Worm (Caenorhabditis elegans) whole organism, L3 larva: ENCODE data around the gene npr-35.

Source experiments
- elt-2 ChIP-seq: sonication (generic microtip); optimal IDR thresholded peaks from 2 replicates; lab custom pipeline; 2016; ENCODE audit warnings: missing genetic modification reagents, mild to moderate bottlenecking, missing genetic modification characterization, missing compliant biosample characterization
- jun-1 ChIP-seq: fragments of 150-350 bp; optimal IDR thresholded peaks from 2 replicates; lab custom pipeline; 2014; ENCODE audit warnings: missing biosample characterization, missing genetic modification reagents, missing genetic modification characterization
- lin-15B ChIP-seq: fragments of 150-350 bp; optimal IDR thresholded peaks from 2 replicates; lab custom pipeline; 2014; ENCODE audit warnings: missing biosample characterization, missing genetic modification characterization
- lin-39 ChIP-seq: fragments of 150-350 bp; optimal IDR thresholded peaks from 2 replicates; lab custom pipeline; 2018; ENCODE audit warnings: missing biosample characterization, missing genetic modification reagents, missing genetic modification characterization
- mml-1 ChIP-seq: fragments of 150-350 bp; sonication (generic microtip); optimal IDR thresholded peaks from 3 replicates; lab custom pipeline; 2014; ENCODE audit warnings: missing biosample characterization, missing genetic modification characterization
- nhr-12 ChIP-seq: fragments of 150-350 bp; optimal IDR thresholded peaks from 2 replicates; lab custom pipeline; 2014; ENCODE audit warnings: missing biosample characterization, missing genetic modification characterization
- nhr-237 ChIP-seq: fragments of 150-350 bp; optimal IDR thresholded peaks from 2 replicates; lab custom pipeline; 2014; ENCODE audit warnings: missing biosample characterization, missing genetic modification characterization
- nhr-77 ChIP-seq: fragments of 150-350 bp; optimal IDR thresholded peaks from 2 replicates; lab custom pipeline; 2014; ENCODE audit warnings: missing biosample characterization, missing genetic modification characterization
- pha-4 ChIP-seq: fragments of 150-350 bp; optimal IDR thresholded peaks from 2 replicates; lab custom pipeline; 2014; ENCODE audit warnings: missing biosample characterization, missing genetic modification reagents, missing genetic modification characterization
- pqm-1 ChIP-seq: fragments of 150-350 bp; optimal IDR thresholded peaks from 2 replicates; lab custom pipeline; 2017; ENCODE audit warnings: missing biosample characterization, missing genetic modification characterization, inconsistent platforms
- snpc-4 ChIP-seq: fragments of 150-350 bp; optimal IDR thresholded peaks from 2 replicates; lab custom pipeline; 2014; ENCODE audit warnings: missing biosample characterization, missing genetic modification characterization
- unc-62 ChIP-seq: fragments of 150-350 bp; sonication (generic microtip); optimal IDR thresholded peaks from 4 replicates; lab custom pipeline; 2014; ENCODE audit warnings: missing biosample characterization, missing genetic modification reagents, missing genetic modification characterization
- ztf-4 ChIP-seq: fragments of 150-350 bp; optimal IDR thresholded peaks from 2 replicates; lab custom pipeline; 2014; ENCODE audit warnings: missing biosample characterization, missing genetic modification characterization

Gene npr-35

DNA sequence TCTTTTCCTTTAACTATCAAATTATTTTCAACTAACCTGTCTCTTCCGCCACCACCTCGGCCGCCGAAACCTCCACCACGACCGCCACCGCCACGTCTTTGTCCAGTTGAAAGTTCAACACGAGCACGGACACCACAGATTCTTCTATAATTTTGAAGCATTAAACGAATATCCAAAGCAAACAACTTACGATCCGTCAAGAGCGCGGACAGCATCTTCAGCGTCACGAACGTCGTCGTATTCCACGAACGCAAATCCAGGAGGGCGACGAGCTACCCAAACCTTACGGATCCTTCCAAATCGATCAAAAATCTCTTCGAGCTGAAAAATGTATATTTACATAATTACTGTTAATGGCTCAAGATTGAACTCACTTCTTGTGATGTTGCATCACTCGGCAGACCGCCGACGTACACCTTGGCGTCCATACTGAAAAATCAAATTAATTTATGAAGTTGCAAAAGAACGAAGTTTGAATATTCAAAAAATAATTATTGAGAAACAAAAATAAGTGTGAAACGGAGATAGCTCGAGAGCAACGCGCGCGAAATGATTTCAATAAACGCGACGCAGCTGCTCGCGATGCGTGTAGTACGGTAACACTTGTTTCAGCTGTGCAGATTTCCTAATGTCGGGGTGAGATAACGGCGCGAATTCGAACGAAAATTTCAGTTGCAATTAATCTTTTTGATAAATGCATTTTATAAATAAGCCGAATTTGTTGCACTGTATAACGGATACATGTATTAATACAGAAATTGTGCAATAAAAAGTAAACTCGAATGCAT is 47.4 kb downstream of the npr-35 start, which contains the start of gene rsp-6 (continued):
- TF ChIP-seq elt-2 (peak; percentile 65), nhr-12 (no peak), lin-15B (peak; percentile 97), ztf-4 (tag; lab: Kevin White, UChicago) (no peak), nhr-77 (tag; lab: Kevin White, UChicago) (peak; percentile 4)

DNA sequence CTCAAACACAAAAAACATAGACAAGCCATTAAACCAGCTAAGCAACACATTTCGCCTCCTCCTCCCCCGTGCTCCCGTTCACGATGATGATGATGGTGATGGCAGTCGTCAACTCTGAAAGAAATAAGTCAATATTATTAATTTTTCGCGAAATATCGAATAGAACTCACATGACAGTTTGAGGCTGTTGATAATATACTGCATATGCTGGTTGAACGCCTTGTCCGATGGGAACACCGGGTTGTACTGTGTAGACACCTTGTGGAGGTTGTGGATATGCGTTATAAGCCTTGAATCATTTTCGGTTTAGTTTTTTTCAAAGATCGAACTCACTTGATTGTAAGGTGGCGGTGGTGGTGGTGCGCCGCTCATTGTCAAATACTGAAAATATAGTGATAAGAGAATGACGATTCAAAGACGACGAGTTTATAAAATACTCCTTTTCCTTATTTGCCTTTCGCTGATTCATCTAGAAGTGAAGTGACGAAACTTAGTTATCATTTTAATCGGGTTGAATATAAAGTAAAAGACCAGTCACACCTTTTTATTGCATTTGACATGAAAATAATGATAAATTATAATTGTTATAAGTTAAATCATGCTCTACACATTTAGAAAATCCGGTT is 48.3 kb downstream of the npr-35 start, which contains the start of gene C33H5.13:
C33H5.13 (minus strand) TSS at position 443 of the 626 bp plus-strand sequence.
- peak; percentile 79 for TF ChIP-seq elt-2
- TF ChIP-seq pha-4 (tag; lab: Kevin White, UChicago) = peak; percentile 49
- TF ChIP-seq lin-39 = no peak
- TF ChIP-seq pqm-1 (tag; lab: Kevin White, UChicago) = peak; percentile 73

DNA sequence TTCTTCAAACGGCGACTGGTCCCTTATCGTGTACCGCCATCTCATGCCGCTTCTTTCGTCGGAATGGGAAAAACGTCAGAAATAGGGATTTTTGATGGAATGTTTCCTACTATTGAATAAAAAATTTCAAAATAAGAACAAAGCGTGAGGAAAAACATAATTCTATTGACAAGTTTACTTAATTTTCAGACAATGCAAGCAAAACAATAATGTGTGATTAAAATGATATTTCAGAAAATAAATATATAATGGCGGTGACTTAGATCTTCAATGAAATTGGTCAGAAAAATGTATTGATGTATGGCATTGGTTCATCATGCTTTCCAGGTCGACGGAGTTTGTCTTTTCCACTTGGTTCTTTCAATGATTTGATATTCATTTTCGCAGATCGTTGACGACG is 51.1 kb downstream of the npr-35 start, which contains the start of gene ntp-1:
ntp-1 (minus strand) TSS at position 101 of the 400 bp plus-strand sequence.
- TF ChIP-seq nhr-237 (tag; lab: Kevin White, UChicago) (no peak), unc-62 (no peak), mml-1 (tag; lab: Kevin White, UChicago) (no peak), jun-1 (no peak), snpc-4 (tag; lab: Kevin White, UChicago) (no peak)
